Fruit fly (Drosophila melanogaster) whole organism, embryonic: ENCODE measurements around the gene Tcs6.

ENCODE experiments used
- Asciz ChIP-seq: fragments of 200-800 bp; sonication (Bioruptor generic); optimal IDR thresholded peaks from 2 replicates; lab custom pipeline; 2017; ENCODE audit warnings: missing biosample characterization, mild to moderate bottlenecking, missing genetic modification characterization, missing genetic modification reagents
- CG10321 ChIP-seq: fragments of 200-800 bp; sonication (Bioruptor generic); IDR thresholded peaks from 2 replicates; pipeline ENCODE4 v1.3.6; 2022; ENCODE audit warnings: missing biosample characterization, missing genetic modification characterization
- CG12104 ChIP-seq: fragments of 200-800 bp; sonication (Bioruptor generic); optimal IDR thresholded peaks from 3 replicates; lab custom pipeline; 2016; ENCODE audit warnings: missing biosample characterization, missing genetic modification characterization
- CG12236 ChIP-seq: fragments of 200-800 bp; sonication (Bioruptor generic); optimal IDR thresholded peaks from 2 replicates; lab custom pipeline; 2016; ENCODE audit warnings: missing biosample characterization, missing genetic modification characterization
- CG14441 ChIP-seq: fragments of 200-800 bp; sonication (Bioruptor generic); IDR thresholded peaks from 2 replicates; pipeline ENCODE4 v1.3.6; 2022; ENCODE audit warnings: missing biosample characterization, missing genetic modification characterization
- CG15514 ChIP-seq: fragments of 200-800 bp; sonication (Bioruptor generic); optimal IDR thresholded peaks from 3 replicates; lab custom pipeline; 2017; ENCODE audit warnings: missing biosample characterization, missing genetic modification characterization, mild to moderate bottlenecking, moderate library complexity, missing genetic modification reagents
- CG17328 ChIP-seq: fragments of 200-800 bp; sonication (Bioruptor generic); IDR thresholded peaks from 2 replicates; pipeline ENCODE4 v1.3.6; 2022; ENCODE audit warnings: missing biosample characterization, missing genetic modification characterization
- CG2199 ChIP-seq: fragments of 200-800 bp; sonication (Bioruptor generic); IDR thresholded peaks from 3 replicates; pipeline ENCODE4 v1.3.6; 2022; ENCODE audit warnings: missing biosample characterization, missing genetic modification characterization
- CG31365 ChIP-seq: fragments of 200-800 bp; sonication (Bioruptor generic); optimal IDR thresholded peaks from 2 replicates; lab custom pipeline; 2018; ENCODE audit warnings: missing biosample characterization, mild to moderate bottlenecking, missing genetic modification characterization
- CG3163 ChIP-seq: fragments of 200-800 bp; sonication (Bioruptor generic); optimal IDR thresholded peaks from 3 replicates; lab custom pipeline; 2016; ENCODE audit warnings: missing biosample characterization, missing genetic modification characterization
- CG3407 ChIP-seq: fragments of 200-800 bp; sonication (Bioruptor generic); optimal IDR thresholded peaks from 2 replicates; lab custom pipeline; 2018; ENCODE audit warnings: missing biosample characterization, mild to moderate bottlenecking, missing genetic modification characterization
- CG3847 ChIP-seq: fragments of 200-800 bp; sonication (Bioruptor generic); IDR thresholded peaks from 2 replicates; pipeline ENCODE4 v1.3.6; 2022; ENCODE audit warnings: missing biosample characterization, missing genetic modification characterization
- CG4730 ChIP-seq: fragments of 200-800 bp; sonication (Bioruptor generic); IDR thresholded peaks from 2 replicates; pipeline ENCODE4 v1.3.6; 2022; ENCODE audit warnings: missing biosample characterization, missing genetic modification characterization
- CG6765 ChIP-seq: fragments of 200-800 bp; sonication (Bioruptor generic); optimal IDR thresholded peaks from 3 replicates; lab custom pipeline; 2017; ENCODE audit warnings: missing biosample characterization, mild to moderate bottlenecking, missing genetic modification characterization
- CG8765 ChIP-seq: fragments of 200-800 bp; sonication (Bioruptor generic); IDR thresholded peaks from 2 replicates; pipeline ENCODE4 v1.3.6; 2022; ENCODE audit warnings: missing biosample characterization, missing genetic modification characterization
- CG8924 ChIP-seq: fragments of 200-800 bp; optimal IDR thresholded peaks from 3 replicates; lab custom pipeline; 2019; ENCODE audit warnings: missing biosample characterization, mild to moderate bottlenecking, missing genetic modification characterization, moderate library complexity
- CG9215 ChIP-seq: fragments of 200-800 bp; sonication (Bioruptor generic); IDR thresholded peaks from 2 replicates; pipeline ENCODE4 v1.3.6; 2022; ENCODE audit warnings: missing biosample characterization, missing genetic modification characterization
- CG9817 ChIP-seq: fragments of 200-800 bp; sonication (Bioruptor generic); optimal IDR thresholded peaks from 2 replicates; lab custom pipeline; 2018; ENCODE audit warnings: missing biosample characterization, mild to moderate bottlenecking, missing genetic modification characterization, moderate library complexity
- Dfd ChIP-seq, 2 experiments: fragments of >200 bp; optimal IDR thresholded peaks; 2 replicates each; lab custom pipeline; 2017; ENCODE audit warnings: missing biosample characterization in 2 of 2, missing genetic modification characterization in 2 of 2
- Ets65A ChIP-seq: fragments of 200-800 bp; sonication (Bioruptor generic); peaks from one replicate; lab custom pipeline; 2016; ENCODE audit warnings: missing biosample characterization, missing genetic modification characterization
- GATAe ChIP-seq: fragments of 200-800 bp; sonication (Bioruptor generic); conservative IDR thresholded peaks from 2 replicates; pipeline ENCODE4 v1.3.6; 2022; ENCODE audit warnings: missing biosample characterization, missing genetic modification characterization
- HLHmδ ChIP-seq: fragments of 200-800 bp; sonication (Bioruptor generic); optimal IDR thresholded peaks from 2 replicates; lab custom pipeline; 2018; ENCODE audit warnings: missing biosample characterization, mild to moderate bottlenecking, missing genetic modification characterization, moderate library complexity
- Hey ChIP-seq: fragments of 200-800 bp; sonication (Bioruptor generic); optimal IDR thresholded peaks from 3 replicates; lab custom pipeline; 2018; ENCODE audit warnings: missing biosample characterization, mild to moderate bottlenecking, missing genetic modification characterization
- Hmr ChIP-seq: fragments of 200-800 bp; sonication (Bioruptor generic); optimal IDR thresholded peaks from 3 replicates; lab custom pipeline; 2017; ENCODE audit warnings: mild to moderate bottlenecking, missing biosample characterization, missing genetic modification reagents, missing genetic modification characterization
- Jarid2 ChIP-seq: fragments of 200-800 bp; sonication (Bioruptor generic); optimal IDR thresholded peaks from 3 replicates; lab custom pipeline; 2017; ENCODE audit warnings: mild to moderate bottlenecking, missing biosample characterization, missing genetic modification reagents, missing genetic modification characterization
- MTF-1 ChIP-seq: fragments of 200-800 bp; sonication (Bioruptor generic); optimal IDR thresholded peaks from 2 replicates; lab custom pipeline; 2018; ENCODE audit warnings: missing biosample characterization, mild to moderate bottlenecking, missing genetic modification characterization, borderline replicate concordance
- Max ChIP-seq: fragments of 200-800 bp; sonication (Bioruptor generic); optimal IDR thresholded peaks from 2 replicates; lab custom pipeline; 2016; ENCODE audit warnings: missing biosample characterization, mild to moderate bottlenecking, missing genetic modification characterization
- Med ChIP-seq: fragments of 200-800 bp; sonication (Bioruptor generic); peaks from one replicate; lab custom pipeline; 2016; ENCODE audit warnings: missing biosample characterization, missing genetic modification characterization, mild to moderate bottlenecking, inconsistent platforms, moderate library complexity
- Mrtf ChIP-seq: fragments of 200-800 bp; sonication (Bioruptor generic); IDR thresholded peaks from 3 replicates; pipeline ENCODE4 v1.3.6; 2022; ENCODE audit warnings: missing biosample characterization, missing genetic modification characterization
- NC2α ChIP-seq: fragments of 200-800 bp; sonication (Bioruptor generic); optimal IDR thresholded peaks from 2 replicates; lab custom pipeline; 2016; ENCODE audit warnings: missing biosample characterization, missing genetic modification characterization
- Opbp ChIP-seq: fragments of 200-800 bp; sonication (Bioruptor generic); IDR thresholded peaks from 3 replicates; pipeline ENCODE4 v1.3.6; 2022; ENCODE audit warnings: missing biosample characterization, missing genetic modification characterization; ENCODE audit not compliant: partially characterized antibody
- PHDP ChIP-seq: fragments of 200-800 bp; sonication (Bioruptor generic); optimal IDR thresholded peaks from 3 replicates; lab custom pipeline; 2018; ENCODE audit warnings: missing biosample characterization, mild to moderate bottlenecking, missing genetic modification characterization, moderate library complexity
- Sry-β ChIP-seq: fragments of 200-800 bp; sonication (Bioruptor generic); optimal IDR thresholded peaks from 2 replicates; lab custom pipeline; 2018; ENCODE audit warnings: missing biosample characterization, mild to moderate bottlenecking, missing genetic modification characterization, moderate library complexity
- Trl ChIP-seq, 3 experiments: fragments of >200 bp in 2 of 3; fragments of 200-800 bp in 1 of 3; sonication (Bioruptor generic) in 1 of 3; optimal IDR thresholded peaks; 2 replicates in 1 of 3; 3 replicates in 2 of 3; lab custom pipeline; 2016 to 2017; ENCODE audit warnings: missing biosample characterization in 1 of 3, missing genetic modification characterization in 1 of 3
- abd-A ChIP-seq: fragments of 200-800 bp; sonication (Bioruptor generic); optimal IDR thresholded peaks from 3 replicates; lab custom pipeline; 2019; ENCODE audit warnings: missing biosample characterization, mild to moderate bottlenecking, missing genetic modification characterization, moderate library complexity
- ash1 ChIP-seq: fragments of 200-800 bp; sonication (Bioruptor generic); optimal IDR thresholded peaks from 2 replicates; lab custom pipeline; 2018; ENCODE audit warnings: missing biosample characterization, mild to moderate bottlenecking, missing genetic modification characterization
- cad ChIP-seq: fragments of >200 bp; optimal IDR thresholded peaks from 2 replicates; lab custom pipeline; 2017; ENCODE audit warnings: missing biosample characterization, missing genetic modification characterization
- cg ChIP-seq: fragments of 200-800 bp; sonication (Bioruptor generic); optimal IDR thresholded peaks from 3 replicates; lab custom pipeline; 2019; ENCODE audit warnings: missing biosample characterization, mild to moderate bottlenecking, missing genetic modification characterization, moderate library complexity
- ci ChIP-seq: fragments of 200-800 bp; sonication (Bioruptor generic); IDR thresholded peaks from 3 replicates; pipeline ENCODE4 v1.3.6; 2022; ENCODE audit warnings: missing biosample characterization, missing genetic modification characterization
- crol ChIP-seq: fragments of 200-800 bp; sonication (Bioruptor generic); IDR thresholded peaks from 2 replicates; pipeline ENCODE4 v1.3.6; 2022; ENCODE audit warnings: missing biosample characterization, missing genetic modification characterization
- exex ChIP-seq: fragments of 200-800 bp; sonication (Bioruptor generic); optimal IDR thresholded peaks from 4 replicates; lab custom pipeline; 2018; ENCODE audit warnings: missing biosample characterization, mild to moderate bottlenecking, missing genetic modification characterization, moderate library complexity
- fd96Cb ChIP-seq: fragments of 200-800 bp; sonication (Bioruptor generic); optimal IDR thresholded peaks from 2 replicates; lab custom pipeline; 2018; ENCODE audit warnings: missing biosample characterization, mild to moderate bottlenecking, missing genetic modification characterization, moderate library complexity
- ind ChIP-seq: fragments of 200-800 bp; sonication (Bioruptor generic); optimal IDR thresholded peaks from 3 replicates; lab custom pipeline; 2016; ENCODE audit warnings: missing biosample characterization, missing genetic modification characterization
- lab ChIP-seq: fragments of 200-800 bp; sonication (Bioruptor generic); optimal IDR thresholded peaks from 3 replicates; lab custom pipeline; 2017; ENCODE audit warnings: missing biosample characterization, missing genetic modification characterization, mild to moderate bottlenecking, moderate library complexity, missing genetic modification reagents
- lov ChIP-seq, 2 experiments: fragments of 200-800 bp in 1 of 2; fragments of >200 bp in 1 of 2; sonication (Bioruptor generic) in 1 of 2; IDR thresholded peaks in 1 of 2; optimal IDR thresholded peaks in 1 of 2; 2 replicates in 1 of 2; 3 replicates in 1 of 2; pipeline versions ENCODE4 v1.3.6 to Lab custom; 2017 to 2022; ENCODE audit warnings: missing biosample characterization in 1 of 2, missing genetic modification characterization in 1 of 2
- odd ChIP-seq: fragments of 200-800 bp; sonication (Bioruptor generic); optimal IDR thresholded peaks from 2 replicates; lab custom pipeline; 2017; ENCODE audit warnings: missing biosample characterization, mild to moderate bottlenecking, missing genetic modification characterization
- repo ChIP-seq: fragments of 200-800 bp; sonication (Bioruptor generic); optimal IDR thresholded peaks from 2 replicates; lab custom pipeline; 2016; ENCODE audit warnings: missing biosample characterization, missing genetic modification characterization
- row ChIP-seq: fragments of 200-800 bp; sonication (Bioruptor generic); IDR thresholded peaks from 3 replicates; pipeline ENCODE4 v1.3.6; 2022; ENCODE audit warnings: missing biosample characterization, missing genetic modification characterization
- scrt ChIP-seq: fragments of 200-800 bp; sonication (Bioruptor generic); optimal IDR thresholded peaks from 2 replicates; lab custom pipeline; 2018; ENCODE audit warnings: missing biosample characterization, mild to moderate bottlenecking, missing genetic modification characterization, moderate library complexity
- trh ChIP-seq: fragments of 200-800 bp; sonication (Bioruptor generic); optimal IDR thresholded peaks from 2 replicates; lab custom pipeline; 2016; ENCODE audit warnings: missing biosample characterization, missing genetic modification characterization

Gene Tcs6

DNA sequence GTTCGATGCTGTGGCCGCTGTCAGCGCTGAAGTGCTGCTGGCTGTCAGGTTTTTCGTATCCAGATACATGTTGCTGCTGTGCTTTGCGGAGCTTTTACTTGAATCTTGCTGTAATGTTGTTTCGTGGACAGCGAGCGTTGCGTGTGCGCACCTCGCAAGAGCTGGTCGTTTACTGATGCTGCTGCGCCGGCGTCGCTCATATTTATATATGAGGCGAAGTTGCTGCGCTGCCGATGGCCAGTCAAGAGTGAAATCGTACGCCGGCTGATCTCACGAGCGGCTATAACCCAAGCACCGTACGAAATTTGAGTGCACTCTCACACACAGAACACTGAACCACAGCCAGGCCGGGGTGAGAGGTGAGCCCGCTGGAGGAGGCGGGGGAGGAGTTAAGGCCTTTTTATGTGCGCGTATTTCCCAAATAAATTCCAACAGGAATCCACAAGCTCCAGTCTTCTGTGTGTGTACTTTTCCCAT, 40.7 kb downstream of the Tcs6 start (continued):
- TF ChIP-seq Asciz (GFP tag; lab: Kevin White, UChicago) (no peak), row (no peak), repo (no peak), CG3847 (GFP tag; lab: Robert Waterston, UW) (no peak), CG10321 (GFP tag; lab: Robert Waterston, UW) (no peak), Opbp (GFP tag; lab: Robert Waterston, UW) (peak; percentile 37; the same call in 1 of the 3 replicates), CG6765 (GFP tag; lab: Kevin White, UChicago) (no peak), HLHmδ (GFP tag; lab: Kevin White, UChicago) (peak; percentile 94), Mrtf (GFP tag; lab: Robert Waterston, UW) (no peak), CG9215 (GFP tag; lab: Robert Waterston, UW) (no peak), abd-A (no peak), fd96Cb (tag; lab: Kevin White, UChicago) (no peak), CG12104 (GFP tag; lab: Kevin White, UChicago) (no peak), CG8765 (no peak), crol (GFP tag; lab: Robert Waterston, UW) (peak; percentile 68), ash1 (GFP tag; lab: Kevin White, UChicago) (no peak), Ets65A (GFP tag; lab: Kevin White, UChicago) (peak; percentile 67), Hey (tag; lab: Kevin White, UChicago) (no peak), PHDP (tag; lab: Kevin White, UChicago) (no peak), lov (optimal IDR thresholded peaks at IDR 0.05; lab: Kevin White, UChicago) (no peak), lov (GFP tag; IDR thresholded peaks at IDR 0.05; lab: Robert Waterston, UW) (no peak; the same call in 2 of the 3 replicates), Jarid2 (peak; percentile 76), Sry-β (GFP tag; lab: Kevin White, UChicago) (no peak), exex (tag; lab: Kevin White, UChicago) (no peak), cad (GFP tag; lab: Kevin White, UChicago) (peak; percentile 13), lab (GFP tag; lab: Kevin White, UChicago) (no peak), CG15514 (no peak), Hmr (GFP tag; lab: Kevin White, UChicago) (no peak), CG3163 (GFP tag; lab: Kevin White, UChicago) (no peak), Med (GFP tag; lab: Kevin White, UChicago) (peak; percentile 72), MTF-1 (no peak), scrt (GFP tag; lab: Kevin White, UChicago) (no peak), Max (no peak), cg (GFP tag; lab: Kevin White, UChicago) (peak; percentile 18), CG9817 (tag; lab: Kevin White, UChicago) (no peak), ci (GFP tag; lab: Robert Waterston, UW) (0 out of 3 replicates have a peak, but pooled peaks have one; percentile 20), Dfd (GFP tag; optimal IDR thresholded peaks at IDR 0.05; lab: Kevin White, UChicago) (no peak), CG12236 (GFP tag; lab: Kevin White, UChicago) (no peak), CG14441 (GFP tag; lab: Robert Waterston, UW) (no peak), GATAe (GFP tag; lab: Robert Waterston, UW) (no peak), CG4730 (GFP tag; lab: Robert Waterston, UW) (no peak), ind (GFP tag; lab: Kevin White, UChicago) (no peak), CG2199 (peak; percentile 43; the same call in 1 of the 3 replicates), NC2α (GFP tag; lab: Kevin White, UChicago) (peak; percentile 22), odd (GFP tag; lab: Kevin White, UChicago) (no peak), CG31365 (tag; lab: Kevin White, UChicago) (no peak), trh (GFP tag; lab: Kevin White, UChicago) (no peak), CG3407 (GFP tag; lab: Kevin White, UChicago) (no peak), CG8924 (tag; lab: Kevin White, UChicago) (no peak), CG17328 (GFP tag; lab: Robert Waterston, UW) (no peak), Trl (optimal IDR thresholded peaks at IDR 0.05; lab: Kevin White, UChicago) (peak in 1 of 2 experiments; percentile 26), Trl (GFP tag; optimal IDR thresholded peaks at IDR 0.05; lab: Kevin White, UChicago) (no peak)
